Worm (Caenorhabditis elegans): ENCODE measurements around the gene mapk-15.

DNA sequence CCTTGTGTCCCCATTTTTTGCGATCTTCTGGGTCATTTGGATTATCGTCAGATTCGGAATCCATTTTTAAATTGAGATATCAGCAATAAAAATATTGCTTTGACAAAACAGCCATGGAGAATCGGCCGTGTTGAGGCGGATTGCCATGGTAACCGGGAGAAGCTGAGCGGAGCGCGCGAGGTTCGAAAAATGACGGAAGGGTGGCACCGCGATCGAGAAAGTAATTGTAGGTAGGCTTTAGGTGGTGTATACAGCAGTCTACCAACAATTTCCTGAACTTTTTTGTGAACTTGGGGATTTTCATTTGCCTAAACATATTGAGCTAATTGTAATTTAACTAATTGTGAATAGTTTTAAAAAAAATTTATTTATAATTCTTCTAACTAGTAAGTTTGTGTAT, 28.3 kb upstream of the mapk-15 start, which contains the start of gene ift-139:
- TF ChIP-seq lir-3 (tag; optimal IDR thresholded peaks at IDR 0.05; ENCODE audit: poor library complexity) (no peak), nhr-77 (tag; optimal IDR thresholded peaks at IDR 0.05) (no peak), ces-1 (GFP tag; optimal IDR thresholded peaks at IDR 0.05) (no peak), egl-27 (tag; optimal IDR thresholded peaks at IDR 0.05) (no peak), nhr-12 (tag; optimal IDR thresholded peaks at IDR 0.05) (no peak), elt-2 (tag; optimal IDR thresholded peaks at IDR 0.05) (no peak), mep-1 (tag; optimal IDR thresholded peaks at IDR 0.05) (no peak), lin-14 (GFP tag; optimal IDR thresholded peaks at IDR 0.05) (no peak), efl-3 (GFP tag; optimal IDR thresholded peaks at IDR 0.05) (no peak), elt-3 (tag; optimal IDR thresholded peaks at IDR 0.05) (no peak), tbx-2 (tag; optimal IDR thresholded peaks at IDR 0.05) (no peak), sup-37 (GFP tag; optimal IDR thresholded peaks at IDR 0.05) (no peak), sptf-1 (tag; optimal IDR thresholded peaks at IDR 0.05) (no peak)
